Worm (Caenorhabditis elegans) whole organism, young adult: ENCODE results near the gene aqp-3.
A peak's percentile ranks its signal among the peaks of the same experiment; 100 is the strongest.

ENCODE experiments used
- B0019.2 ChIP-seq: fragments of 200-800 bp; sonication (Bioruptor generic); conservative IDR thresholded peaks from 2 replicates; pipeline ENCODE4 v1.3.6; 2022; ENCODE audit warnings: missing genetic modification reagents, missing genetic modification characterization, missing compliant biosample characterization
- B0035.1 ChIP-seq: sonication (generic microtip); optimal IDR thresholded peaks from 2 replicates; lab custom pipeline; 2016; ENCODE audit warnings: missing genetic modification characterization, mild to moderate bottlenecking, missing compliant biosample characterization, missing genotype, missing genetic modification reagents
- B0261.1 ChIP-seq: sonication (generic microtip); optimal IDR thresholded peaks from 2 replicates; lab custom pipeline; 2016; ENCODE audit warnings: mild to moderate bottlenecking, missing genetic modification characterization, moderate library complexity, missing compliant biosample characterization
- C06A6.2 ChIP-seq: fragments of 200-800 bp; sonication (Bioruptor generic); conservative IDR thresholded peaks from 2 replicates; pipeline ENCODE4 v1.3.6; 2022; ENCODE audit warnings: missing genetic modification characterization, missing compliant biosample characterization
- C17E4.6 ChIP-seq: fragments of 200-800 bp; sonication (Bioruptor generic); IDR thresholded peaks from 2 replicates; pipeline ENCODE4 v1.3.6; 2022; ENCODE audit warnings: missing genetic modification reagents, missing genetic modification characterization, missing compliant biosample characterization
- D2030.7 ChIP-seq: fragments of 200-800 bp; sonication (Bioruptor generic); IDR thresholded peaks from 2 replicates; pipeline ENCODE4 v1.3.6; 2022; ENCODE audit warnings: missing genetic modification reagents, missing genetic modification characterization, missing compliant biosample characterization
- F10E7.11 ChIP-seq: sonication (generic microtip); optimal IDR thresholded peaks from 2 replicates; lab custom pipeline; 2017; ENCODE audit warnings: mild to moderate bottlenecking, missing genetic modification characterization, moderate library complexity, missing compliant biosample characterization
- F22D6.2 ChIP-seq: sonication (generic microtip); optimal IDR thresholded peaks from 2 replicates; lab custom pipeline; 2016; ENCODE audit warnings: mild to moderate bottlenecking, missing genetic modification characterization, missing compliant biosample characterization
- F33H1.4 ChIP-seq: fragments of 200-800 bp; sonication (Bioruptor generic); IDR thresholded peaks from 2 replicates; pipeline ENCODE4 v1.3.6; 2022; ENCODE audit warnings: missing genetic modification reagents, missing genetic modification characterization, missing compliant biosample characterization
- F52B5.7 ChIP-seq: sonication (generic microtip); optimal IDR thresholded peaks from 2 replicates; lab custom pipeline; 2016; ENCODE audit warnings: mild to moderate bottlenecking, missing genetic modification characterization, missing compliant biosample characterization
- F57A8.1 ChIP-seq: fragments of 200-800 bp; sonication (Bioruptor generic); optimal IDR thresholded peaks from 2 replicates; lab custom pipeline; 2018; ENCODE audit warnings: mild to moderate bottlenecking, missing genetic modification characterization, moderate library complexity, missing compliant biosample characterization
- F57C9.4 ChIP-seq: sonication (generic microtip); optimal IDR thresholded peaks from 2 replicates; lab custom pipeline; 2017; ENCODE audit warnings: mild to moderate bottlenecking, missing genetic modification characterization, missing compliant biosample characterization
- K12H6.12 ChIP-seq: fragments of 200-800 bp; sonication (Bioruptor generic); optimal IDR thresholded peaks from 2 replicates; lab custom pipeline; 2018; ENCODE audit warnings: mild to moderate bottlenecking, missing genetic modification characterization, missing compliant biosample characterization
- T07F8.4 ChIP-seq: sonication (generic microtip); optimal IDR thresholded peaks from 2 replicates; lab custom pipeline; 2016; ENCODE audit warnings: mild to moderate bottlenecking, missing genetic modification characterization, moderate library complexity, missing compliant biosample characterization
- T26A5.8 ChIP-seq: sonication (generic microtip); optimal IDR thresholded peaks from 2 replicates; lab custom pipeline; 2016; ENCODE audit warnings: missing genetic modification characterization, missing compliant biosample characterization
- Y53F4B.3 ChIP-seq: fragments of 200-800 bp; sonication (Bioruptor generic); IDR thresholded peaks from 2 replicates; pipeline ENCODE4 v1.3.6; 2022; ENCODE audit warnings: missing genetic modification reagents, missing genetic modification characterization, missing compliant biosample characterization
- Y53G8AR.9 ChIP-seq: fragments of 200-800 bp; sonication (Bioruptor generic); conservative IDR thresholded peaks from 2 replicates; pipeline ENCODE4 v1.3.6; 2022; ENCODE audit warnings: missing genetic modification reagents, missing genetic modification characterization, missing compliant biosample characterization
- Y95B8A.8 ChIP-seq: fragments of 200-800 bp; sonication (Bioruptor generic); IDR thresholded peaks from 2 replicates; pipeline ENCODE4 v1.3.6; 2022; ENCODE audit warnings: missing genetic modification reagents, missing genetic modification characterization, missing compliant biosample characterization
- ama-1 ChIP-seq, 3 experiments: fragments of 150-350 bp in 1 of 3; sonication (generic microtip) in 2 of 3; optimal IDR thresholded peaks; 2 replicates each; lab custom pipeline; 2014 to 2018; ENCODE audit warnings: missing biosample characterization in 2 of 3, missing genetic modification characterization in 2 of 3, missing genetic modification reagents in 2 of 3
- athp-1 ChIP-seq: sonication (generic microtip); optimal IDR thresholded peaks from 2 replicates; lab custom pipeline; 2017; ENCODE audit warnings: mild to moderate bottlenecking, missing genetic modification characterization, missing compliant biosample characterization
- attf-5 ChIP-seq: fragments of 200-800 bp; sonication (Bioruptor generic); optimal IDR thresholded peaks from 2 replicates; lab custom pipeline; 2018; ENCODE audit warnings: mild to moderate bottlenecking, missing genetic modification characterization, missing compliant biosample characterization
- cebp-1 ChIP-seq, 2 experiments: fragments of 200-800 bp in 1 of 2; sonication (Bioruptor generic) in 1 of 2; sonication (generic microtip) in 1 of 2; IDR thresholded peaks in 1 of 2; optimal IDR thresholded peaks in 1 of 2; 2 replicates each; pipeline versions ENCODE4 v1.3.6 to Lab custom; 2017 to 2022; ENCODE audit warnings: missing compliant biosample characterization in 2 of 2, missing genetic modification characterization in 2 of 2, mild to moderate bottlenecking in 1 of 2, missing genetic modification reagents in 1 of 2, moderate library complexity in 1 of 2
- ekl-4 ChIP-seq: fragments of 200-800 bp; sonication (Bioruptor generic); IDR thresholded peaks from 2 replicates; pipeline ENCODE4 v1.3.6; 2022; ENCODE audit warnings: missing genetic modification reagents, missing genetic modification characterization, missing compliant biosample characterization
- gei-17 ChIP-seq: fragments of 200-800 bp; sonication (Bioruptor generic); optimal IDR thresholded peaks from 2 replicates; lab custom pipeline; 2018; ENCODE audit warnings: mild to moderate bottlenecking, missing genetic modification characterization, missing compliant biosample characterization
- hlh-12 ChIP-seq: sonication (generic microtip); optimal IDR thresholded peaks from 2 replicates; lab custom pipeline; 2016; ENCODE audit warnings: missing genetic modification characterization, missing compliant biosample characterization
- hmg-20 ChIP-seq: fragments of 200-800 bp; sonication (Bioruptor generic); IDR thresholded peaks from 2 replicates; pipeline ENCODE4 v1.3.6; 2022; ENCODE audit warnings: missing genetic modification reagents, missing genetic modification characterization, missing compliant biosample characterization
- hsf-1 ChIP-seq: fragments of 200-800 bp; sonication (Bioruptor generic); IDR thresholded peaks from 2 replicates; pipeline ENCODE4 v1.3.6; 2022; ENCODE audit warnings: missing genetic modification reagents, missing genetic modification characterization, missing compliant biosample characterization
- let-607 ChIP-seq, 2 experiments: fragments of 200-800 bp in 1 of 2; sonication (Bioruptor generic) in 1 of 2; sonication (generic microtip) in 1 of 2; optimal IDR thresholded peaks; 2 replicates each; lab custom pipeline; 2016 to 2018; ENCODE audit warnings: mild to moderate bottlenecking in 2 of 2, missing compliant biosample characterization in 2 of 2, missing genetic modification characterization in 2 of 2, moderate library complexity in 2 of 2, missing genotype in 1 of 2
- lin-35 ChIP-seq, 3 experiments: fragments of 150-350 bp in 2 of 3; sonication (generic microtip) in 1 of 3; optimal IDR thresholded peaks; 2 replicates each; lab custom pipeline; 2014 to 2018; ENCODE audit warnings: missing biosample characterization in 3 of 3, missing genetic modification characterization in 3 of 3, missing genetic modification reagents in 3 of 3
- lsy-27 ChIP-seq: sonication (generic microtip); optimal IDR thresholded peaks from 2 replicates; lab custom pipeline; 2017; ENCODE audit warnings: missing genetic modification characterization, mild to moderate bottlenecking, missing compliant biosample characterization, antibody characterized with exemption, missing genotype, borderline replicate concordance; ENCODE audit not compliant: insufficient read depth
- madf-3 ChIP-seq: fragments of 200-800 bp; sonication (Bioruptor generic); IDR thresholded peaks from 2 replicates; pipeline ENCODE4 v1.3.6; 2022; ENCODE audit warnings: missing genetic modification reagents, missing genetic modification characterization, missing compliant biosample characterization
- madf-8 ChIP-seq: fragments of 200-800 bp; sonication (Bioruptor generic); conservative IDR thresholded peaks from 2 replicates; pipeline ENCODE4 v1.3.6; 2022; ENCODE audit warnings: missing genetic modification reagents, missing genetic modification characterization, missing compliant biosample characterization
- mes-4 ChIP-seq: sonication (generic microtip); optimal IDR thresholded peaks from 2 replicates; lab custom pipeline; 2016; ENCODE audit warnings: missing genotype, missing genetic modification characterization, missing compliant biosample characterization
- nfya-1 ChIP-seq: sonication (generic microtip); optimal IDR thresholded peaks from 2 replicates; lab custom pipeline; 2017; ENCODE audit warnings: antibody characterized with exemption, missing compliant biosample characterization, missing genetic modification characterization, borderline replicate concordance; ENCODE audit not compliant: insufficient read depth
- nfya-2 ChIP-seq: fragments of 200-800 bp; sonication (Bioruptor generic); IDR thresholded peaks from 2 replicates; pipeline ENCODE4 v1.3.6; 2022; ENCODE audit warnings: missing genetic modification reagents, missing genetic modification characterization, missing compliant biosample characterization
- nfyb-1 ChIP-seq: fragments of 200-800 bp; sonication (Bioruptor generic); IDR thresholded peaks from 2 replicates; pipeline ENCODE4 v1.3.6; 2022; ENCODE audit warnings: missing genetic modification reagents, missing genetic modification characterization, missing compliant biosample characterization
- nhr-80 ChIP-seq: sonication (generic microtip); optimal IDR thresholded peaks from 2 replicates; lab custom pipeline; 2016; ENCODE audit warnings: missing genetic modification characterization, missing compliant biosample characterization
- snpc-1.3 ChIP-seq: sonication (generic microtip); optimal IDR thresholded peaks from 2 replicates; lab custom pipeline; 2017; ENCODE audit warnings: missing genetic modification characterization, mild to moderate bottlenecking, missing compliant biosample characterization, antibody characterized with exemption, moderate library complexity, missing genotype, missing genetic modification reagents; ENCODE audit not compliant: insufficient read depth
- somi-1 ChIP-seq: fragments of 200-800 bp; sonication (Bioruptor generic); optimal IDR thresholded peaks from 2 replicates; lab custom pipeline; 2018; ENCODE audit warnings: mild to moderate bottlenecking, missing genetic modification characterization, missing compliant biosample characterization
- unc-130 ChIP-seq: sonication (generic microtip); optimal IDR thresholded peaks from 2 replicates; lab custom pipeline; 2016; ENCODE audit warnings: missing genetic modification reagents, missing genetic modification characterization, missing compliant biosample characterization
- unc-62 ChIP-seq: fragments of 150-350 bp; optimal IDR thresholded peaks from 2 replicates; lab custom pipeline; 2014; ENCODE audit warnings: missing biosample characterization, missing genetic modification reagents, missing genetic modification characterization
- ztf-18 ChIP-seq: sonication (generic microtip); optimal IDR thresholded peaks from 2 replicates; lab custom pipeline; 2016; ENCODE audit warnings: missing genotype, mild to moderate bottlenecking, missing genetic modification characterization, missing compliant biosample characterization
- ztf-25 ChIP-seq: fragments of 200-800 bp; sonication (Bioruptor generic); IDR thresholded peaks from 2 replicates; pipeline ENCODE4 v1.3.6; 2022; ENCODE audit warnings: missing genetic modification reagents, missing genetic modification characterization, missing compliant biosample characterization
- ztf-28 ChIP-seq: fragments of 200-800 bp; sonication (Bioruptor generic); IDR thresholded peaks from 2 replicates; pipeline ENCODE4 v1.3.6; 2022; ENCODE audit warnings: missing genetic modification reagents, missing genetic modification characterization, missing compliant biosample characterization
- ztf-3 ChIP-seq: fragments of 200-800 bp; sonication (Bioruptor generic); optimal IDR thresholded peaks from 2 replicates; lab custom pipeline; 2018; ENCODE audit warnings: mild to moderate bottlenecking, missing genetic modification characterization, missing compliant biosample characterization
- ztf-6 ChIP-seq: fragments of 200-800 bp; sonication (Bioruptor generic); IDR thresholded peaks from 2 replicates; pipeline ENCODE4 v1.3.6; 2022; ENCODE audit warnings: missing genetic modification reagents, missing genetic modification characterization, missing compliant biosample characterization

Gene aqp-3

ce11 chrIV:10935853-10936491, 30.3 kb downstream of the aqp-3 start, which contains the start of gene lgg-2 (continued):
- TF ChIP-seq gei-17 (GFP tag; lab: Kevin White, UChicago) (peak; percentile 67), nhr-80 (peak; percentile 92), lin-35 (GFP tag; optimal IDR thresholded peaks at IDR 0.05; lab: Kevin White, UChicago) (peak in 2 of 3 experiments; percentile 31 to 92), madf-8 (GFP tag; lab: Robert Waterston, UW) (no peak), T07F8.4 (tag; lab: Kevin White, UChicago) (no peak), lsy-27 (tag; lab: Kevin White, UChicago) (no peak), cebp-1 (GFP tag; IDR thresholded peaks at IDR 0.05; lab: Robert Waterston, UW) (peak; percentile 44; the same call in 1 of the 2 replicates), cebp-1 (tag; optimal IDR thresholded peaks at IDR 0.05; lab: Kevin White, UChicago) (peak; percentile 92), D2030.7 (GFP tag; lab: Robert Waterston, UW) (no peak), ztf-18 (tag; lab: Kevin White, UChicago) (peak; percentile 81), nfyb-1 (GFP tag; lab: Robert Waterston, UW) (peak; percentile 92), hsf-1 (GFP tag; lab: Robert Waterston, UW) (no peak), T26A5.8 (tag; lab: Kevin White, UChicago) (no peak), F57C9.4 (no peak), nfya-2 (GFP tag; lab: Robert Waterston, UW) (no peak), Y53G8AR.9 (GFP tag; lab: Robert Waterston, UW) (peak; percentile 83), mes-4 (no peak), nfya-1 (tag; lab: Kevin White, UChicago) (no peak), unc-130 (no peak), hmg-20 (GFP tag; lab: Robert Waterston, UW) (0 out of 2 replicates have a peak, but pooled peaks have one; percentile 30), ztf-3 (GFP tag; lab: Kevin White, UChicago) (peak; percentile 40), attf-5 (GFP tag; lab: Kevin White, UChicago) (peak; percentile 86), F57A8.1 (GFP tag; lab: Kevin White, UChicago) (no peak), unc-62 (GFP tag; lab: Kevin White, UChicago) (peak; percentile 68), B0261.1 (tag; lab: Kevin White, UChicago) (peak; percentile 9), athp-1 (no peak), F52B5.7 (tag; lab: Kevin White, UChicago) (no peak), B0019.2 (GFP tag; lab: Robert Waterston, UW) (no peak), ztf-6 (GFP tag; lab: Robert Waterston, UW) (0 out of 2 replicates have a peak, but pooled peaks have one; percentile 24), madf-3 (GFP tag; lab: Robert Waterston, UW) (0 out of 2 replicates have a peak, but pooled peaks have one; percentile 64), ztf-28 (GFP tag; lab: Robert Waterston, UW) (no peak), ama-1 (optimal IDR thresholded peaks at IDR 0.05; lab: Kevin White, UChicago) (no peak), ama-1 (GFP tag; optimal IDR thresholded peaks at IDR 0.05; lab: Kevin White, UChicago) (no peak), F33H1.4 (GFP tag; lab: Robert Waterston, UW) (peak; percentile 32), C17E4.6 (0 out of 2 replicates have a peak, but pooled peaks have one; percentile 8), K12H6.12 (peak; percentile 68), hlh-12 (tag; lab: Kevin White, UChicago) (no peak), ztf-25 (GFP tag; lab: Robert Waterston, UW) (no peak), B0035.1 (tag; lab: Kevin White, UChicago) (peak; percentile 35), snpc-1.3 (tag; lab: Kevin White, UChicago) (no peak), let-607 (tag; optimal IDR thresholded peaks at IDR 0.05; lab: Kevin White, UChicago) (peak; percentile 69 to 87), F22D6.2 (tag; lab: Kevin White, UChicago) (peak; percentile 84), Y95B8A.8 (GFP tag; lab: Robert Waterston, UW) (peak; percentile 76), C06A6.2 (peak; percentile 90), somi-1 (GFP tag; lab: Kevin White, UChicago) (peak; percentile 95), ekl-4 (GFP tag; lab: Robert Waterston, UW) (peak; percentile 90), Y53F4B.3 (GFP tag; lab: Robert Waterston, UW) (no peak), F10E7.11 (no peak)
